Fruit fly (Drosophila melanogaster) whole organism, embryonic: ENCODE measurements around the gene P5CDh1.
A peak's percentile ranks its signal among the peaks of the same experiment; 100 is the strongest.

Experiments
- Atf6 ChIP-seq: fragments of 200-800 bp; sonication (Bioruptor generic); IDR thresholded peaks from 2 replicates; pipeline ENCODE4 v1.3.6; 2022; ENCODE audit warnings: missing biosample characterization, missing genetic modification characterization
- Awh ChIP-seq: fragments of 200-800 bp; sonication (Bioruptor generic); IDR thresholded peaks from 2 replicates; pipeline ENCODE4, ENCODE4 v1.3.6; 2022; ENCODE audit warnings: missing biosample characterization, missing genetic modification characterization
- B-H1 ChIP-seq: fragments of 200-800 bp; sonication (Bioruptor generic); IDR thresholded peaks from 3 replicates; pipeline ENCODE4 v1.3.6; 2022; ENCODE audit warnings: missing biosample characterization, missing genetic modification characterization
- B-H2 ChIP-seq: fragments of 200-800 bp; sonication (Bioruptor generic); optimal IDR thresholded peaks from 2 replicates; lab custom pipeline; 2018; ENCODE audit warnings: missing biosample characterization, mild to moderate bottlenecking, missing genetic modification characterization
- Bdp1 ChIP-seq: fragments of 200-800 bp; sonication (Bioruptor generic); optimal IDR thresholded peaks from 3 replicates; lab custom pipeline; 2016; ENCODE audit warnings: missing biosample characterization, missing genetic modification characterization
- Blimp-1 ChIP-seq: fragments of 200-800 bp; sonication (Bioruptor generic); optimal IDR thresholded peaks from 3 replicates; lab custom pipeline; 2018; ENCODE audit warnings: missing biosample characterization, missing genetic modification characterization, mild to moderate bottlenecking, moderate library complexity, missing genetic modification reagents
- BtbVII ChIP-seq: fragments of 200-800 bp; sonication (Bioruptor generic); optimal IDR thresholded peaks from 3 replicates; lab custom pipeline; 2017; ENCODE audit warnings: missing biosample characterization, mild to moderate bottlenecking, missing genetic modification characterization
- CG10274 ChIP-seq: fragments of 200-800 bp; sonication (Bioruptor generic); optimal IDR thresholded peaks from 3 replicates; lab custom pipeline; 2017; ENCODE audit warnings: missing biosample characterization, mild to moderate bottlenecking, missing genetic modification characterization
- CG10321 ChIP-seq: fragments of 200-800 bp; sonication (Bioruptor generic); IDR thresholded peaks from 2 replicates; pipeline ENCODE4 v1.3.6; 2022; ENCODE audit warnings: missing biosample characterization, missing genetic modification characterization
- CG11398 ChIP-seq: fragments of 200-800 bp; sonication (Bioruptor generic); optimal IDR thresholded peaks from 2 replicates; lab custom pipeline; 2016; ENCODE audit warnings: missing biosample characterization, missing genetic modification characterization
- CG12219 ChIP-seq: fragments of 200-800 bp; sonication (Bioruptor generic); optimal IDR thresholded peaks from 3 replicates; lab custom pipeline; 2018; ENCODE audit warnings: missing biosample characterization, mild to moderate bottlenecking, missing genetic modification characterization
- CG13287 ChIP-seq: fragments of 200-800 bp; sonication (Bioruptor generic); IDR thresholded peaks from 2 replicates; pipeline ENCODE4 v1.3.6; 2022; ENCODE audit warnings: missing biosample characterization, missing genetic modification characterization; ENCODE audit not compliant: partially characterized antibody
- CG1647 ChIP-seq: fragments of 200-800 bp; sonication (Bioruptor generic); optimal IDR thresholded peaks from 3 replicates; lab custom pipeline; 2016; ENCODE audit warnings: missing biosample characterization, missing genetic modification characterization
- CG17186 ChIP-seq: fragments of 200-800 bp; sonication (Bioruptor generic); optimal IDR thresholded peaks from 3 replicates; lab custom pipeline; 2017; ENCODE audit warnings: missing biosample characterization, missing genetic modification reagents, missing genetic modification characterization
- CG17568 ChIP-seq: fragments of 200-800 bp; sonication (Bioruptor generic); optimal IDR thresholded peaks from 2 replicates; lab custom pipeline; 2018; ENCODE audit warnings: missing biosample characterization, mild to moderate bottlenecking, missing genetic modification characterization, moderate library complexity
- CG17912 ChIP-seq: fragments of 200-800 bp; sonication (Bioruptor generic); optimal IDR thresholded peaks from 2 replicates; lab custom pipeline; 2018; ENCODE audit warnings: missing biosample characterization, mild to moderate bottlenecking, missing genetic modification characterization
- CG30431 ChIP-seq: fragments of 200-800 bp; sonication (Bioruptor generic); optimal IDR thresholded peaks from 2 replicates; lab custom pipeline; 2017; ENCODE audit warnings: missing biosample characterization, missing genetic modification characterization
- CG32767 ChIP-seq: fragments of 200-800 bp; sonication (Bioruptor generic); IDR thresholded peaks from 2 replicates; pipeline ENCODE4 v1.3.6; 2022; ENCODE audit warnings: missing biosample characterization, missing genetic modification characterization
- CG6272 ChIP-seq: fragments of 200-800 bp; sonication (Bioruptor generic); IDR thresholded peaks from 2 replicates; pipeline ENCODE4 v1.3.6; 2022; ENCODE audit warnings: missing biosample characterization, missing genetic modification characterization
- CG6813 ChIP-seq: fragments of 200-800 bp; sonication (Bioruptor generic); optimal IDR thresholded peaks from 2 replicates; lab custom pipeline; 2017; ENCODE audit warnings: missing biosample characterization, missing genetic modification characterization, mild to moderate bottlenecking, moderate library complexity, missing genetic modification reagents
- CG8089 ChIP-seq: fragments of 200-800 bp; sonication (Bioruptor generic); optimal IDR thresholded peaks from 3 replicates; lab custom pipeline; 2016; ENCODE audit warnings: missing biosample characterization, missing genetic modification characterization
- CG8281 ChIP-seq: fragments of 200-800 bp; sonication (Bioruptor generic); optimal IDR thresholded peaks from 2 replicates; lab custom pipeline; 2018; ENCODE audit warnings: missing biosample characterization, mild to moderate bottlenecking, missing genetic modification characterization, moderate library complexity
- CG9797 ChIP-seq: fragments of 200-800 bp; sonication (Bioruptor generic); optimal IDR thresholded peaks from 3 replicates; lab custom pipeline; 2018; ENCODE audit warnings: missing biosample characterization, mild to moderate bottlenecking, missing genetic modification characterization
- Drgx ChIP-seq: fragments of 200-800 bp; sonication (Bioruptor generic); IDR thresholded peaks from 2 replicates; pipeline ENCODE4 v1.3.6; 2022; ENCODE audit warnings: missing biosample characterization, missing genetic modification characterization
- E2f1 ChIP-seq: fragments of 200-800 bp; sonication (Bioruptor generic); IDR thresholded peaks from 2 replicates; pipeline ENCODE4 v1.3.6; 2022; ENCODE audit warnings: missing biosample characterization, missing genetic modification characterization
- H15 ChIP-seq: fragments of 200-800 bp; sonication (Bioruptor generic); IDR thresholded peaks from 3 replicates; pipeline ENCODE4 v1.3.6; 2022; ENCODE audit warnings: missing biosample characterization, missing genetic modification characterization
- H2.0 ChIP-seq: fragments of 200-800 bp; sonication (Bioruptor generic); IDR thresholded peaks from 2 replicates; pipeline ENCODE4 v1.3.6; 2022; ENCODE audit warnings: missing biosample characterization, missing genetic modification characterization
- HHEX ChIP-seq: fragments of 200-800 bp; sonication (Bioruptor generic); optimal IDR thresholded peaks from 3 replicates; lab custom pipeline; 2017; ENCODE audit warnings: missing biosample characterization, mild to moderate bottlenecking, missing genetic modification characterization, missing genetic modification reagents
- Hand ChIP-seq: fragments of 200-800 bp; sonication (Bioruptor generic); optimal IDR thresholded peaks from 2 replicates; lab custom pipeline; 2017; ENCODE audit warnings: mild to moderate bottlenecking, missing biosample characterization, missing genetic modification reagents, missing genetic modification characterization
- Hsf ChIP-seq: fragments of 200-800 bp; sonication (Bioruptor generic); optimal IDR thresholded peaks from 3 replicates; lab custom pipeline; 2016; ENCODE audit warnings: missing biosample characterization, missing genetic modification characterization
- Lim3 ChIP-seq: fragments of 200-800 bp; sonication (Bioruptor generic); IDR thresholded peaks from 2 replicates; pipeline ENCODE4 v1.3.6; 2022; ENCODE audit warnings: missing biosample characterization, missing genetic modification characterization
- Nf-YB ChIP-seq: fragments of 200-800 bp; sonication (Bioruptor generic); optimal IDR thresholded peaks from 3 replicates; lab custom pipeline; 2019; ENCODE audit warnings: missing biosample characterization, mild to moderate bottlenecking, missing genetic modification characterization, moderate library complexity
- Poxn ChIP-seq: fragments of 200-800 bp; sonication (Bioruptor generic); IDR thresholded peaks from 2 replicates; pipeline ENCODE4 v1.3.6; 2022; ENCODE audit warnings: missing biosample characterization, missing genetic modification characterization
- Side ChIP-seq: fragments of 200-800 bp; sonication (Bioruptor generic); optimal IDR thresholded peaks from 2 replicates; lab custom pipeline; 2016; ENCODE audit warnings: missing biosample characterization, missing genetic modification characterization
- aop ChIP-seq: fragments of 200-800 bp; sonication (Bioruptor generic); IDR thresholded peaks from 2 replicates; pipeline ENCODE4 v1.3.6; 2022; ENCODE audit warnings: missing biosample characterization, missing genetic modification characterization
- dimm ChIP-seq: fragments of 200-800 bp; sonication (Bioruptor generic); IDR thresholded peaks from 2 replicates; pipeline ENCODE4 v1.3.6; 2022; ENCODE audit warnings: missing biosample characterization, missing genetic modification characterization
- ewg ChIP-seq: fragments of 200-800 bp; sonication (Bioruptor generic); optimal IDR thresholded peaks from 3 replicates; lab custom pipeline; 2017; ENCODE audit warnings: mild to moderate bottlenecking, missing biosample characterization, missing genetic modification reagents, missing genetic modification characterization
- exex ChIP-seq: fragments of 200-800 bp; sonication (Bioruptor generic); optimal IDR thresholded peaks from 4 replicates; lab custom pipeline; 2018; ENCODE audit warnings: missing biosample characterization, mild to moderate bottlenecking, missing genetic modification characterization, moderate library complexity
- gro ChIP-seq: fragments of 200-800 bp; sonication (Bioruptor generic); optimal IDR thresholded peaks from 2 replicates; lab custom pipeline; 2016; ENCODE audit warnings: missing biosample characterization, missing genetic modification characterization
- hbn ChIP-seq: fragments of 200-800 bp; sonication (Bioruptor generic); IDR thresholded peaks from 2 replicates; pipeline ENCODE4 v1.3.6; 2022; ENCODE audit warnings: missing biosample characterization, missing genetic modification characterization; ENCODE audit not compliant: partially characterized antibody
- jing ChIP-seq: fragments of 200-800 bp; sonication (Bioruptor generic); optimal IDR thresholded peaks from 2 replicates; lab custom pipeline; 2018; ENCODE audit warnings: missing biosample characterization, mild to moderate bottlenecking, missing genetic modification characterization
- jumu ChIP-seq: fragments of 200-800 bp; sonication (Bioruptor generic); optimal IDR thresholded peaks from 3 replicates; lab custom pipeline; 2016; ENCODE audit warnings: missing biosample characterization, missing genetic modification characterization
- kah ChIP-seq: fragments of 200-800 bp; sonication (Bioruptor generic); optimal IDR thresholded peaks from 2 replicates; lab custom pipeline; 2018; ENCODE audit warnings: missing biosample characterization, mild to moderate bottlenecking, missing genetic modification characterization
- ken ChIP-seq: fragments of 200-800 bp; sonication (Bioruptor generic); IDR thresholded peaks from 3 replicates; pipeline ENCODE4 v1.3.6; 2022; ENCODE audit warnings: missing biosample characterization, missing genetic modification characterization
- nom ChIP-seq: fragments of 200-800 bp; sonication (Bioruptor generic); optimal IDR thresholded peaks from 2 replicates; lab custom pipeline; 2017; ENCODE audit warnings: missing biosample characterization, missing genetic modification characterization, mild to moderate bottlenecking, moderate library complexity, missing genetic modification reagents
- oc ChIP-seq: fragments of 200-800 bp; sonication (Bioruptor generic); optimal IDR thresholded peaks from 2 replicates; lab custom pipeline; 2018; ENCODE audit warnings: missing biosample characterization, mild to moderate bottlenecking, missing genetic modification characterization, moderate library complexity
- sqz ChIP-seq: fragments of 200-800 bp; sonication (Bioruptor generic); optimal IDR thresholded peaks from 3 replicates; lab custom pipeline; 2018; ENCODE audit warnings: missing biosample characterization, mild to moderate bottlenecking, missing genetic modification characterization
- tll ChIP-seq, 2 experiments: fragments of 200-800 bp in 1 of 2; fragments of >200 bp in 1 of 2; sonication (Bioruptor generic) in 1 of 2; optimal IDR thresholded peaks; 2 replicates each; lab custom pipeline; 2017 to 2019; ENCODE audit warnings: missing biosample characterization in 2 of 2, missing genetic modification characterization in 2 of 2, mild to moderate bottlenecking in 1 of 2, moderate library complexity in 1 of 2

Gene P5CDh1

dm6 chr3L:21839720-21840641 is 1.2 kb downstream of the P5CDh1 start (continued):
- TF ChIP-seq ewg (GFP tag; lab: Kevin White, UChicago) (peak; percentile 83), Drgx (GFP tag; lab: Robert Waterston, UW) (peak; percentile 93), Lim3 (GFP tag; lab: Robert Waterston, UW) (peak; percentile 65; the same call in 1 of the 2 replicates), kah (GFP tag; lab: Kevin White, UChicago) (peak; percentile 85), jumu (GFP tag; lab: Kevin White, UChicago) (peak; percentile 92), Poxn (GFP tag; lab: Robert Waterston, UW) (peak; percentile 42; the same call in 1 of the 2 replicates), aop (GFP tag; lab: Robert Waterston, UW) (0 out of 2 replicates have a peak, but pooled peaks have one; percentile 20), Hand (GFP tag; lab: Kevin White, UChicago) (peak; percentile 79), BtbVII (GFP tag; lab: Kevin White, UChicago) (peak; percentile 92), CG17568 (GFP tag; lab: Kevin White, UChicago) (peak; percentile 87), Atf6 (GFP tag; lab: Robert Waterston, UW) (peak; percentile 93), Hsf (GFP tag; lab: Kevin White, UChicago) (peak; percentile 95), CG1647 (GFP tag; lab: Kevin White, UChicago) (peak; percentile 96), H2.0 (GFP tag; lab: Robert Waterston, UW) (peak; percentile 83), Nf-YB (peak; percentile 77), CG30431 (GFP tag; lab: Kevin White, UChicago) (peak; percentile 89), B-H1 (GFP tag; lab: Robert Waterston, UW) (peak; percentile 89), CG13287 (peak; percentile 49), jing (GFP tag; lab: Kevin White, UChicago) (peak; percentile 86), oc (tag; lab: Kevin White, UChicago) (peak; percentile 87), ken (peak; percentile 89), CG8089 (GFP tag; lab: Kevin White, UChicago) (peak; percentile 84), gro (GFP tag; lab: Kevin White, UChicago) (peak; percentile 96), B-H2 (GFP tag; lab: Kevin White, UChicago) (peak; percentile 82), CG8281 (peak; percentile 79), Bdp1 (GFP tag; lab: Kevin White, UChicago) (peak; percentile 80), tll (GFP tag; optimal IDR thresholded peaks at IDR 0.05; lab: Kevin White, UChicago) (peak in 1 of 2 experiments; percentile 3), CG10321 (GFP tag; lab: Robert Waterston, UW) (0 out of 2 replicates have a peak, but pooled peaks have one; percentile 36), nom (peak; percentile 89), Side (GFP tag; lab: Kevin White, UChicago) (peak; percentile 89), CG10274 (GFP tag; lab: Kevin White, UChicago) (peak; percentile 87), Awh (peak; percentile 88), CG11398 (peak; percentile 88), CG32767 (GFP tag; lab: Robert Waterston, UW) (peak; percentile 89), CG17912 (GFP tag; lab: Kevin White, UChicago) (no peak), CG17186 (GFP tag; lab: Kevin White, UChicago) (peak; percentile 69), CG9797 (GFP tag; lab: Kevin White, UChicago) (peak; percentile 9), CG6272 (GFP tag; lab: Robert Waterston, UW) (peak; percentile 75), CG6813 (peak; percentile 93), Blimp-1 (GFP tag; lab: Kevin White, UChicago) (peak; percentile 91), HHEX (GFP tag; lab: Kevin White, UChicago) (peak; percentile 91), sqz (GFP tag; lab: Kevin White, UChicago) (no peak), H15 (GFP tag; lab: Robert Waterston, UW) (peak; percentile 85), exex (tag; lab: Kevin White, UChicago) (peak; percentile 57), CG12219 (peak; percentile 91), hbn (GFP tag; lab: Robert Waterston, UW) (no peak), dimm (peak; percentile 62; the same call in 1 of the 2 replicates), E2f1 (GFP tag; lab: Robert Waterston, UW) (peak; percentile 91)
